Fruit fly (Drosophila melanogaster) whole organism, wandering third instar larva: ENCODE data around the gene eater.

Experiments used
- Abd-B ChIP-seq: fragments of >200 bp; optimal IDR thresholded peaks from 2 replicates; lab custom pipeline; 2017; ENCODE audit warnings: missing biosample characterization, missing genetic modification characterization
- CG9705 ChIP-seq: fragments of 200-800 bp; sonication (Bioruptor generic); optimal IDR thresholded peaks from 2 replicates; lab custom pipeline; 2018; ENCODE audit warnings: missing biosample characterization, mild to moderate bottlenecking, missing genetic modification characterization
- CrebA ChIP-seq: fragments of 200-800 bp; sonication (Bioruptor generic); optimal IDR thresholded peaks from 2 replicates; lab custom pipeline; 2016; ENCODE audit warnings: missing biosample characterization, mild to moderate bottlenecking, missing genetic modification characterization, borderline replicate concordance
- Dif ChIP-seq: fragments of 200-275, 200-300 bp; sonication (Bioruptor generic); optimal IDR thresholded peaks from 2 replicates; lab custom pipeline; 2018; ENCODE audit warnings: missing biosample characterization, missing genetic modification characterization; ENCODE audit not compliant: partially characterized antibody
- GATAd ChIP-seq: sonication (Bioruptor generic); optimal IDR thresholded peaks from 2 replicates; lab custom pipeline; 2016; ENCODE audit warnings: missing biosample characterization, missing genetic modification characterization
- Hr78 ChIP-seq: fragments of >200 bp; optimal IDR thresholded peaks from 2 replicates; lab custom pipeline; 2017; ENCODE audit warnings: missing biosample characterization, missing genetic modification characterization
- Hr83 ChIP-seq: fragments of 200-300 bp; sonication (Bioruptor generic); optimal IDR thresholded peaks from 2 replicates; lab custom pipeline; 2016; ENCODE audit warnings: missing biosample characterization, mild to moderate bottlenecking, missing genetic modification characterization, moderate library complexity; ENCODE audit not compliant: poor library complexity, severe bottlenecking
- Mio ChIP-seq: sonication (Bioruptor generic); optimal IDR thresholded peaks from 2 replicates; lab custom pipeline; 2016; ENCODE audit warnings: missing biosample characterization, missing genetic modification characterization
- Myc ChIP-seq: fragments of >200 bp; optimal IDR thresholded peaks from 2 replicates; lab custom pipeline; 2017
- N ChIP-seq: fragments of >200 bp; optimal IDR thresholded peaks from 2 replicates; lab custom pipeline; 2018; ENCODE audit warnings: missing biosample characterization, missing external identifiers, missing genetic modification characterization
- OdsH ChIP-seq: fragments of 200-800 bp; sonication (Bioruptor generic); optimal IDR thresholded peaks from 2 replicates; lab custom pipeline; 2016; ENCODE audit warnings: missing biosample characterization, mild to moderate bottlenecking, missing genetic modification characterization
- Rel ChIP-seq, 2 experiments: fragments of 200-800 bp; sonication (Bioruptor generic) in 1 of 2; optimal IDR thresholded peaks; 2 replicates in 1 of 2; 3 replicates in 1 of 2; lab custom pipeline; 2016 to 2019; ENCODE audit warnings: mild to moderate bottlenecking in 2 of 2, missing biosample characterization in 2 of 2, missing genetic modification characterization in 2 of 2, moderate library complexity in 1 of 2
- br ChIP-seq: fragments of 200-800 bp; sonication (Bioruptor generic); optimal IDR thresholded peaks from 2 replicates; lab custom pipeline; 2016; ENCODE audit warnings: missing biosample characterization, missing genetic modification characterization
- dl ChIP-seq, 2 experiments: fragments of 175-275, 200-275 bp in 1 of 2; fragments of 200-275 bp in 1 of 2; sonication (Bioruptor generic); optimal IDR thresholded peaks; lab custom pipeline; 2018; ENCODE audit warnings: mild to moderate bottlenecking in 2 of 2, missing biosample characterization in 2 of 2, missing genetic modification characterization in 2 of 2, moderate library complexity in 2 of 2; ENCODE audit not compliant: partially characterized antibody in 2 of 2, insufficient read depth in 1 of 2
- dmrt93B ChIP-seq: fragments of 200-800 bp; sonication (Bioruptor generic); optimal IDR thresholded peaks from 2 replicates; lab custom pipeline; 2018; ENCODE audit warnings: missing biosample characterization, mild to moderate bottlenecking, missing genetic modification characterization
- dsf ChIP-seq: sonication (Bioruptor generic); optimal IDR thresholded peaks from 2 replicates; lab custom pipeline; 2016; ENCODE audit warnings: missing biosample characterization, missing genetic modification characterization, borderline replicate concordance
- foxo ChIP-seq, 2 experiments: fragments of 200-800 bp; sonication (Bioruptor generic); optimal IDR thresholded peaks; 2 replicates in 1 of 2; 3 replicates in 1 of 2; lab custom pipeline; 2016 to 2017; ENCODE audit warnings: missing biosample characterization in 2 of 2, missing genetic modification characterization in 2 of 2
- fru ChIP-seq: fragments of 200-800 bp; sonication (Bioruptor generic); optimal IDR thresholded peaks from 3 replicates; lab custom pipeline; 2016; ENCODE audit warnings: missing biosample characterization, mild to moderate bottlenecking, missing genetic modification characterization
- h ChIP-seq: fragments of 200-800 bp; sonication (Bioruptor generic); optimal IDR thresholded peaks from 3 replicates; lab custom pipeline; 2016; ENCODE audit warnings: missing biosample characterization, mild to moderate bottlenecking, missing genetic modification characterization
- jim ChIP-seq: fragments of 175-275, 200-325 bp; sonication (Bioruptor generic); optimal IDR thresholded peaks from 2 replicates; lab custom pipeline; 2016; ENCODE audit warnings: missing biosample characterization, mild to moderate bottlenecking, missing genetic modification characterization
- lola ChIP-seq: fragments of >200 bp; optimal IDR thresholded peaks from 2 replicates; lab custom pipeline; 2017; ENCODE audit warnings: missing biosample characterization, missing genetic modification characterization
- pan ChIP-seq: fragments of >200 bp; optimal IDR thresholded peaks from 2 replicates; lab custom pipeline; 2017
- rgr ChIP-seq: fragments of 200-800 bp; sonication (Bioruptor generic); optimal IDR thresholded peaks from 3 replicates; lab custom pipeline; 2016; ENCODE audit warnings: missing biosample characterization, mild to moderate bottlenecking, missing genetic modification characterization
- sage ChIP-seq: fragments of 200-800 bp; sonication (Bioruptor generic); optimal IDR thresholded peaks from 2 replicates; lab custom pipeline; 2016; ENCODE audit warnings: missing biosample characterization, mild to moderate bottlenecking, missing genetic modification characterization
- sv ChIP-seq: fragments of 200-800 bp; sonication (Bioruptor generic); optimal IDR thresholded peaks from 3 replicates; lab custom pipeline; 2016; ENCODE audit warnings: missing biosample characterization, missing genetic modification characterization
- tai ChIP-seq: sonication (Bioruptor generic); optimal IDR thresholded peaks from 2 replicates; lab custom pipeline; 2016; ENCODE audit warnings: missing biosample characterization, missing genetic modification characterization
- usp ChIP-seq: fragments of >200 bp; optimal IDR thresholded peaks from 2 replicates; lab custom pipeline; 2017; ENCODE audit warnings: missing biosample characterization, missing genetic modification characterization

The eater gene

DNA sequence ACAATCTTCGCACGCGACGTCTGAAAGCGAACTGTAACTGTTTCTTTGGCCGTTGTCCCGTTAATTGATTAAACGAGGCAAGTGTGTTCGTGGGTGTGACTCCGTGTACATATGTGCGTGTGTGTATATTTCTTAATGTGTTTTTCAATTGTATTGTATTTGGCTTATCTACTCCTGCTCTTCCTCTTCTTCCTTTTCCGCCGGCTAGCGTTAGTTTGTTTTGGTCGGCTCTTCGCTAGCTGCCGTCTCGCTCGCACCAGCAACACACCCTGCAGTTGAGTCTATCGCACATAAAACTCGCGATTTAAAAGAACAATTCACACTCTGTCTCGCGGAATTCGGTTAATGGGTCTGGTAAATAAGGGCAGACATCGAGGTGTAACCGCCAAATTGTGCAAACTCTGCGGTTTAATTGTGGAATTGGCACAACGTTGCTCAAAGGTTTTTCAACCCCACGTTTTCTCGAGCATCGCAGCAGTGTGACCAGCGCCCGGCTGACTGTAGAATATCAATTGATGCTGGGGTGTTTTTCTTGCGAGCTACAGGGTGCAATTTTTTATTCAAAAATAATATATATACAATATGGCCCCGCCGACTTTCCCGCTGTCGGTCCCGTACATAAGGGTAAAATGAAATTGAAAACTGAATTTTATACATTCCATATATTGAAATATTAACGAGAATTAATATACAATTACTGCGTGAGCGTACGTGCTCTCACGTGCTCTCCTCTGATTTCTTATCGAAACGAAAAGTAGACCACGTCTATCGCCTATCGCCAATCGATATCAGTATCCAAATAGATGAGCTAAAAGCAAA, 12.5 kb upstream of the eater start, which contains the start of the genes gb and CG5815 (continued):
- TF ChIP-seq rgr (GFP tag; lab: Kevin White, UChicago) (peak; percentile 92), Abd-B (GFP tag; lab: Kevin White, UChicago) (no peak), Mio (GFP tag; lab: Kevin White, UChicago) (peak; percentile 76), dsf (GFP tag; lab: Kevin White, UChicago) (no peak), h (GFP tag; lab: Kevin White, UChicago) (peak; percentile 92), pan (no peak), Hr83 (peak; percentile 91)

DNA sequence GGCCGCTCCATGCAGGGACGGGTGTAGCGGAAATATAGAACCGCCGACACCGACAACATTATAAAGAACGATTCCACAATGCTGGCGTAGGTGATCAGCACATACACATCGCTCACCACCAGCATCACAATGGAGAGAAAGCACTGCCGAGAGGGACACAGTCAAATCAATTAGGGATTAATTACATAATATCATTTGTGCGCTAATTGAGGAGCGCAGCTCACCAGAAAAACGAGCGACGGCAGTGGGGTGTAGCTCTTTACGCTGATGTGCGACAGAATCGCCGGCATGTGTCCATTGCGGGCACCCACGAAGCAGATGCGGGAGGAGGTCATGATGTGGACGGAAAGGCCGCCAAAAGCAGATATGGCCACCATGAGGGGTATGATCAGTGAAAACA, 10.0 kb upstream of the eater start:
- TF ChIP-seq Myc (lab: Kevin White, UChicago): no peak
- TF ChIP-seq Mio (GFP tag; lab: Kevin White, UChicago): no peak

DNA sequence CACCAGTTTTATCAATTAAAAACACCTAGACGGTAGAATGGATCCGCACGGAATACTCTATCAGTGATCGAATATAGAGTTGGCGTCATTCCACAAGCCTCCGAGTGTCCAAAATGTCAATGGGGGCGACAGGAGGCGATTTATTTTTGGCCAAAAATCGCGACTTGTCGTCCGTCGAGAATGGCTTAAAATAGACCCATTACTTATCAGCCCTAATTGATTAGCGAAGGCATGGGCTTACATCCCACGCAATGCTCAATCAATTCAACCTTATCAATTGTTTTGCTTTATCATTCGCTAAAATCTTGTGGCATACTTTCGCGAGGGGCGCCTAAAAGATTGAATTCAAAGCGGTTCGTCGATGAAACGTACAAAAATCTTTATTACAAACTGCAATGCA, 8.6 kb upstream of the eater start:
- TF ChIP-seq sage (GFP tag; lab: Kevin White, UChicago) (no peak), GATAd (GFP tag; lab: Kevin White, UChicago) (no peak), usp (GFP tag; lab: Kevin White, UChicago) (no peak)

DNA sequence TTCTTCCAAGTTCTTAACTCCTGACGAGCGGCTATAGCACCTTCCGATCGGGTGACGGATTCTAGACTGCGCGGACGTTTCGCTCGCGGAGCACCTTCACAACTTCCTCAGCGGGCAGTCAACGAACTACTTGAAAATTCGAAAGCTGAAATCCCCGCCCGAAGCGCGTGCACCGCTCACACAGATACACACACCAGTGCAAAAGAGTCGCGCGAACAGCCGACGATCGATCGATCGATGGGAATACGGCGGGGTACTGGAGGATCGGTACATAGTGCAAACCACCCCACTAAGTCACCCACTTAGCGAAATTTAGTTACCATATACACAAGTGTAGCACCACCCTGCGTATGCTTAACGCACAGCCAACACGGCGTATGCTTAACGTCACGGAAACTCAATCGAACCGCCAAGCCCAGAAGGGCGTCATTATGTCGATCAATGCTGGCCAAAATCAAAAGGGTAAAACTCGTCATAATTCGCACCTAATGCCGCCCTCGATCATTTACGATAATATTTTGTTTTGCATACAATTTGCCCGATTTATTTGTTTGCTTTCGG, 6.7 kb upstream of the eater start, which contains the start of gene CAH9:
Gene CAH9 (minus strand): TSS at position 51 of the 561 bp plus-strand sequence.
- TF ChIP-seq rgr (GFP tag; lab: Kevin White, UChicago) (no peak), Rel (GFP tag; optimal IDR thresholded peaks at IDR 0.05; lab: Kevin White, UChicago) (no peak), Rel (tag; optimal IDR thresholded peaks at IDR 0.05; lab: Kevin White, UChicago) (peak; percentile 66)

DNA sequence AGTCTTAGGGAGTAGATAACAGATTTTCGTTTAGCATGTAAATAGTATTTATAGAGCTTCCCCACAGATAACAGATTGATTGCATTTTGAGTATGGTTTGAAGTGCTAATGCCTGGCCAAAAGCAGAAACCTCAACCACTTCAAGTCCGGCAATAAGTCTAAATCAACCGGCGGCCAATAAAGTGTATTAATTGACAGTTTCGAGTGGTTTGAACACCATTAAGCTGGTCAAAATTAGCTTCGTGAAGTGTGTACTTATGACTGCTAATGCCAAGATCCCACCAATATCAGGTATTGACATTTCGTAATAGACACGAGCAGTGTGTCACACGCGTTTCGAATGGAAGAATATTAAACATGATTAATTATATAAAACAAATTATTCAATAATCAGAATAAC, 6.0 kb upstream of the eater start:
- no peak for TF ChIP-seq tai (GFP tag; lab: Kevin White, UChicago)
- TF ChIP-seq jim: no peak
- no peak for TF ChIP-seq sv (GFP tag; lab: Kevin White, UChicago)
- no peak for TF ChIP-seq OdsH (GFP tag; lab: Kevin White, UChicago)
- no peak for TF ChIP-seq N (GFP tag; lab: Kevin White, UChicago)

DNA sequence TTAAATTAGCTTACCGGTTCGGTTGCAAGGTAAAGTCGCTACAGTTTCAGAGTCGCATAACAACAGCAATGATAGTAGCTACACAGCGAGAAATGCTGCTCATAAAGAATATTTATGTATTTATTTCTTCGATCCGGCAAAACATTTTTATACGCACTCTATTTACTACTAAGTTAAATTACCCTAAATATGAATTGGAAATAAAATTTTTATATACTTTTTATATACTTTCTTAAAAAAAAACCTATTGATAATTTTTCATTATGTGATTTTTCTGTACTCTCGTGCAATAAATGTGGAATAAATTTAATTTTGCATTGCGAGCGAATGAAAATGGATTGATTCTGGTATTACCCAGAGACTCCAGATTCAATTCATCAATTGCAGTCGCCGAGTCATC, 1.5 kb upstream of the eater start, which contains the start of gene Jhbp11:
Gene Jhbp11 (plus strand): TSS at position 301 of the 400 bp plus-strand sequence.
- TF ChIP-seq Hr78 (GFP tag; lab: Kevin White, UChicago) (no peak), OdsH (GFP tag; lab: Kevin White, UChicago) (no peak), dmrt93B (GFP tag; lab: Kevin White, UChicago) (no peak), lola (GFP tag; lab: Kevin White, UChicago) (no peak), dsf (GFP tag; lab: Kevin White, UChicago) (no peak), foxo (GFP tag; optimal IDR thresholded peaks at IDR 0.05; lab: Kevin White, UChicago) (no peak), usp (GFP tag; lab: Kevin White, UChicago) (no peak), h (GFP tag; lab: Kevin White, UChicago) (no peak), fru (GFP tag; lab: Kevin White, UChicago) (no peak), br (GFP tag; lab: Kevin White, UChicago) (no peak), dl (GFP tag; optimal IDR thresholded peaks at IDR 0.05; lab: Kevin White, UChicago; ENCODE audit: insufficient read depth in 1 of 2, partially characterized antibody in 2 of 2) (no peak), Dif (no peak), CrebA (GFP tag; lab: Kevin White, UChicago) (no peak), N (GFP tag; lab: Kevin White, UChicago) (no peak), CG9705 (GFP tag; lab: Kevin White, UChicago) (no peak), tai (GFP tag; lab: Kevin White, UChicago) (no peak), Myc (lab: Kevin White, UChicago) (no peak)
